Worm (Caenorhabditis elegans) whole organism, L3 larva: Measurements from ENCODE around the gene srt-8.

Source experiments
- ceh-9 ChIP-seq: sonication (generic microtip); optimal IDR thresholded peaks from 2 replicates; lab custom pipeline; 2018; ENCODE audit warnings: missing biosample characterization, missing genetic modification characterization
- elt-3 ChIP-seq, 3 experiments: fragments of 150-350 bp in 1 of 3; sonication (generic microtip) in 2 of 3; optimal IDR thresholded peaks; 2 replicates in 2 of 3; 4 replicates in 1 of 3; lab custom pipeline; 2014 to 2017; ENCODE audit warnings: missing biosample characterization in 3 of 3, missing genetic modification characterization in 3 of 3
- lin-39 ChIP-seq: fragments of 150-350 bp; optimal IDR thresholded peaks from 2 replicates; lab custom pipeline; 2018; ENCODE audit warnings: missing biosample characterization, missing genetic modification reagents, missing genetic modification characterization
- mdl-1 ChIP-seq: fragments of 150-350 bp; optimal IDR thresholded peaks from 2 replicates; lab custom pipeline; 2014; ENCODE audit warnings: missing biosample characterization, missing genetic modification characterization
- nhr-25 ChIP-seq: sonication (generic microtip); optimal IDR thresholded peaks from 2 replicates; lab custom pipeline; 2017; ENCODE audit warnings: missing biosample characterization, missing genetic modification characterization
- pha-4 ChIP-seq: fragments of 150-350 bp; optimal IDR thresholded peaks from 2 replicates; lab custom pipeline; 2014; ENCODE audit warnings: missing biosample characterization, missing genetic modification reagents, missing genetic modification characterization
- unc-39 ChIP-seq: sonication (generic microtip); optimal IDR thresholded peaks from 4 replicates; lab custom pipeline; 2017; ENCODE audit warnings: missing biosample characterization, missing genetic modification characterization
- ztf-4 ChIP-seq: fragments of 150-350 bp; optimal IDR thresholded peaks from 2 replicates; lab custom pipeline; 2014; ENCODE audit warnings: missing biosample characterization, missing genetic modification characterization

DNA sequence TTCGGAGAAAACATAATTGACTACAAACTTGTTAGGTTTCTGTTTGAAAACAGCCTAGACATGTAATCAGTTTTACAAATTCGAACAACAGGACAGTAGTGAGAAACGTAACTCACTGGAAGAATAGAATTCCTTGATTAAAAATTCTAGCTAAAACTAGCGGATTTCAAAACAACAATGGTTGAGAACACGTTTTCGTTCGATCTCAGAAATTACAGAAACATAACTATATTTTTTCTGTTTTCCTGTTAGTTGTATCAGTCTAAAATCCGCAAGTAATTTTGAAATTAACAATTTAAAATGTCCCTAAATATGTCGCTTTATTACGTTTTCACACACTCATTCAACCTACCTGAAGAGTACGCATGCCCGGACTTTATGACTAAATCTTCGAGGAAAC, at the start of gene srt-8:
- no peak for TF ChIP-seq mdl-1
- no peak for TF ChIP-seq ceh-9 (tag; lab: Kevin White, UChicago)
- TF ChIP-seq unc-39 (tag; lab: Kevin White, UChicago) = no peak
- no peak for TF ChIP-seq elt-3 (tag; optimal IDR thresholded peaks at IDR 0.05; lab: Kevin White, UChicago)
- TF ChIP-seq nhr-25 (tag; lab: Kevin White, UChicago) = no peak
- TF ChIP-seq pha-4 (tag; lab: Kevin White, UChicago) = no peak
- no peak for TF ChIP-seq ztf-4 (tag; lab: Kevin White, UChicago)
- TF ChIP-seq lin-39 = no peak
